Worm (Caenorhabditis elegans) whole organism, L4 larva: Measurements from ENCODE around the gene ubh-3.

Experiments
- F10B5.3 ChIP-seq: sonication (generic microtip); optimal IDR thresholded peaks from 2 replicates; lab custom pipeline; 2016; ENCODE audit warnings: mild to moderate bottlenecking, missing genetic modification characterization, missing compliant biosample characterization
- F26F4.8 ChIP-seq: fragments of 200-800 bp; sonication (Bioruptor generic); conservative IDR thresholded peaks from 2 replicates; pipeline ENCODE4 v1.3.6; 2022; ENCODE audit warnings: missing genetic modification characterization, missing compliant biosample characterization
- F44E2.7 ChIP-seq: fragments of 200-800 bp; sonication (Bioruptor generic); IDR thresholded peaks from 2 replicates; pipeline ENCODE4 v2.1.2; 2022; ENCODE audit warnings: missing genetic modification characterization, missing compliant biosample characterization
- R02D3.7 ChIP-seq: fragments of 150-350 bp; sonication (generic microtip); optimal IDR thresholded peaks from 3 replicates; lab custom pipeline; 2014; ENCODE audit warnings: missing biosample characterization, missing genetic modification characterization
- T26A8.4 ChIP-seq: fragments of 200-800 bp; sonication (Bioruptor generic); IDR thresholded peaks from 2 replicates; pipeline ENCODE4 v1.3.6; 2022; ENCODE audit warnings: missing genetic modification characterization, missing compliant biosample characterization
- Y5F2A.4 ChIP-seq: fragments of 200-800 bp; sonication (Bioruptor generic); optimal IDR thresholded peaks from 2 replicates; lab custom pipeline; 2018; ENCODE audit warnings: mild to moderate bottlenecking, missing genetic modification characterization, missing compliant biosample characterization
- Y75B8A.6 ChIP-seq: fragments of 200-800 bp; sonication (Bioruptor generic); IDR thresholded peaks from 2 replicates; pipeline ENCODE4 v1.3.6; 2022; ENCODE audit warnings: missing genetic modification reagents, missing genetic modification characterization, missing compliant biosample characterization
- ZK546.5 ChIP-seq, 2 experiments: sonication (generic microtip); optimal IDR thresholded peaks; 2 replicates each; lab custom pipeline; 2017; ENCODE audit warnings: missing biosample characterization in 2 of 2, missing genetic modification characterization in 2 of 2
- aha-1 ChIP-seq: fragments of 150-350 bp; peaks from one replicate; lab custom pipeline; 2014; ENCODE audit warnings: missing biosample characterization, missing genetic modification characterization
- ceh-28 ChIP-seq: fragments of 150-350 bp; optimal IDR thresholded peaks from 2 replicates; lab custom pipeline; 2014; ENCODE audit warnings: missing biosample characterization, missing genetic modification reagents, missing genetic modification characterization
- ces-1 ChIP-seq: fragments of 150-350 bp; sonication (generic microtip); optimal IDR thresholded peaks from 4 replicates; lab custom pipeline; 2014; ENCODE audit warnings: missing biosample characterization, missing genetic modification reagents, missing genetic modification characterization
- daf-16 ChIP-seq, 3 experiments: sonication (generic microtip); optimal IDR thresholded peaks; 2 replicates each; lab custom pipeline; 2016 to 2017; ENCODE audit warnings: missing genetic modification characterization in 3 of 3, missing genetic modification reagents in 3 of 3, mild to moderate bottlenecking in 2 of 3, missing compliant biosample characterization in 2 of 3, missing biosample characterization in 1 of 3, moderate library complexity in 1 of 3
- dmd-6 ChIP-seq: fragments of 200-800 bp; sonication (Bioruptor generic); IDR thresholded peaks from 2 replicates; pipeline ENCODE4 v1.3.6; 2022; ENCODE audit warnings: missing genetic modification reagents, missing genetic modification characterization, missing compliant biosample characterization
- dpl-1 ChIP-seq: fragments of 150-350 bp; optimal IDR thresholded peaks from 2 replicates; lab custom pipeline; 2014; ENCODE audit warnings: missing biosample characterization, missing genetic modification reagents, missing genetic modification characterization
- egl-43 ChIP-seq: fragments of 200-800 bp; sonication (Bioruptor generic); IDR thresholded peaks from 2 replicates; pipeline ENCODE4 v1.3.6; 2022; ENCODE audit warnings: missing genetic modification reagents, missing genetic modification characterization, missing compliant biosample characterization
- hlh-11 ChIP-seq: fragments of 200-800 bp; sonication (Bioruptor generic); optimal IDR thresholded peaks from 2 replicates; lab custom pipeline; 2018; ENCODE audit warnings: mild to moderate bottlenecking, missing genetic modification characterization, missing compliant biosample characterization
- hmg-1.1 ChIP-seq: fragments of 200-800 bp; sonication (Bioruptor generic); IDR thresholded peaks from 2 replicates; pipeline ENCODE4 v1.3.6; 2022; ENCODE audit warnings: missing genetic modification reagents, missing genetic modification characterization, missing compliant biosample characterization
- jun-1 ChIP-seq: fragments of 150-350 bp; optimal IDR thresholded peaks from 2 replicates; lab custom pipeline; 2014; ENCODE audit warnings: missing biosample characterization, missing genetic modification reagents, missing genetic modification characterization
- lim-7 ChIP-seq: fragments of 200-800 bp; sonication (Bioruptor generic); IDR thresholded peaks from 2 replicates; pipeline ENCODE4 v1.3.6; 2022; ENCODE audit warnings: missing genetic modification characterization, missing compliant biosample characterization
- lin-13 ChIP-seq: fragments of 150-350 bp; optimal IDR thresholded peaks from 2 replicates; lab custom pipeline; 2014; ENCODE audit warnings: missing biosample characterization, missing genetic modification reagents, missing genetic modification characterization
- lin-29 ChIP-seq: fragments of 200-800 bp; sonication (Bioruptor generic); IDR thresholded peaks from 2 replicates; pipeline ENCODE4 v1.3.6; 2022; ENCODE audit warnings: missing genetic modification reagents, missing genetic modification characterization, missing compliant biosample characterization
- lin-38 ChIP-seq: fragments of 200-800 bp; sonication (Bioruptor generic); IDR thresholded peaks from 2 replicates; pipeline ENCODE4 v1.3.6; 2022; ENCODE audit warnings: missing genetic modification reagents, missing genetic modification characterization, missing compliant biosample characterization
- lir-3 ChIP-seq: sonication (generic microtip); optimal IDR thresholded peaks from 2 replicates; lab custom pipeline; 2016; ENCODE audit warnings: mild to moderate bottlenecking, missing genetic modification characterization, missing compliant biosample characterization
- lsy-2 ChIP-seq, 2 experiments: fragments of 150-350 bp in 1 of 2; sonication (generic microtip) in 1 of 2; optimal IDR thresholded peaks; 2 replicates each; lab custom pipeline; 2014 to 2017; ENCODE audit warnings: missing biosample characterization in 2 of 2, missing genetic modification characterization in 2 of 2
- madf-9 ChIP-seq: fragments of 200-800 bp; sonication (Bioruptor generic); conservative IDR thresholded peaks from 2 replicates; pipeline ENCODE4 v1.3.6; 2022; ENCODE audit warnings: missing genetic modification reagents, missing genetic modification characterization, missing compliant biosample characterization
- mdl-1 ChIP-seq, 2 experiments: fragments of 150-350 bp in 1 of 2; sonication (generic microtip) in 1 of 2; optimal IDR thresholded peaks; 2 replicates each; lab custom pipeline; 2014 to 2017; ENCODE audit warnings: missing biosample characterization in 2 of 2, missing genetic modification characterization in 2 of 2
- mdt-29 ChIP-seq: fragments of 200-800 bp; sonication (Bioruptor generic); IDR thresholded peaks from 2 replicates; pipeline ENCODE4 v1.3.6; 2022; ENCODE audit warnings: missing genetic modification reagents, missing genetic modification characterization, missing compliant biosample characterization
- mep-1 ChIP-seq: fragments of 150-350 bp; sonication (generic microtip); optimal IDR thresholded peaks from 3 replicates; lab custom pipeline; 2014; ENCODE audit warnings: missing biosample characterization, missing genetic modification characterization
- mes-2 ChIP-seq: sonication (generic microtip); optimal IDR thresholded peaks from 2 replicates; lab custom pipeline; 2016; ENCODE audit warnings: missing genotype, mild to moderate bottlenecking, missing genetic modification characterization, missing compliant biosample characterization; ENCODE audit not compliant: poor library complexity, severe bottlenecking
- mxl-3 ChIP-seq: fragments of 200-800 bp; sonication (Bioruptor generic); optimal IDR thresholded peaks from 2 replicates; lab custom pipeline; 2018; ENCODE audit warnings: mild to moderate bottlenecking, missing genetic modification characterization, missing compliant biosample characterization
- nhr-10 ChIP-seq: fragments of 150-350 bp; optimal IDR thresholded peaks from 2 replicates; lab custom pipeline; 2014; ENCODE audit warnings: missing biosample characterization, missing genetic modification characterization
- nhr-28 ChIP-seq: fragments of 150-350 bp; optimal IDR thresholded peaks from 2 replicates; lab custom pipeline; 2014; ENCODE audit warnings: missing biosample characterization, missing genetic modification characterization
- nhr-42 ChIP-seq: fragments of 200-800 bp; sonication (Bioruptor generic); IDR thresholded peaks from 2 replicates; pipeline ENCODE4 v1.3.6; 2022; ENCODE audit warnings: missing genetic modification characterization, missing compliant biosample characterization
- pqm-1 ChIP-seq: sonication (generic microtip); optimal IDR thresholded peaks from 2 replicates; lab custom pipeline; 2017; ENCODE audit warnings: missing biosample characterization, missing genetic modification characterization
- spr-1 ChIP-seq: sonication (generic microtip); optimal IDR thresholded peaks from 2 replicates; lab custom pipeline; 2016; ENCODE audit warnings: mild to moderate bottlenecking, missing genetic modification characterization, missing compliant biosample characterization
- unc-130 ChIP-seq: sonication (generic microtip); optimal IDR thresholded peaks from 2 replicates; lab custom pipeline; 2016; ENCODE audit warnings: missing genetic modification reagents, missing genetic modification characterization, missing compliant biosample characterization
- unc-62 ChIP-seq, 3 experiments: fragments of 150-350 bp in 1 of 3; sonication (generic microtip); optimal IDR thresholded peaks in 2 of 3; peaks in 1 of 3; 1 replicate in 1 of 3; 2 replicates in 2 of 3; lab custom pipeline; 2014 to 2017; ENCODE audit warnings: missing biosample characterization in 3 of 3, missing genetic modification characterization in 3 of 3, missing genetic modification reagents in 3 of 3, missing genotype in 1 of 3
- vab-7 ChIP-seq: fragments of 200-800 bp; sonication (Bioruptor generic); IDR thresholded peaks from 2 replicates; pipeline ENCODE4 v1.3.6; 2022; ENCODE audit warnings: missing genetic modification reagents, missing genetic modification characterization, missing compliant biosample characterization
- zfp-2 ChIP-seq: sonication (generic microtip); optimal IDR thresholded peaks from 2 replicates; lab custom pipeline; 2016; ENCODE audit warnings: mild to moderate bottlenecking, missing genetic modification characterization, missing compliant biosample characterization
- zfp-3 ChIP-seq: fragments of 200-800 bp; sonication (Bioruptor generic); conservative IDR thresholded peaks from 2 replicates; pipeline ENCODE4 v1.3.6; 2022; ENCODE audit warnings: missing genetic modification reagents, missing genetic modification characterization, missing compliant biosample characterization

Gene ubh-3

ce11 chrV:6516491-6517304 lies 8.1 kb upstream of the ubh-3 start, which contains the start of gene mdh-1:
Gene mdh-1 (minus strand): TSS chrV:6516526.
- TF ChIP-seq Y75B8A.6 (GFP tag; lab: Robert Waterston, UW) (no peak), mdt-29 (GFP tag; lab: Robert Waterston, UW) (no peak), T26A8.4 (GFP tag; lab: Robert Waterston, UW) (no peak), ces-1 (no peak), madf-9 (GFP tag; lab: Robert Waterston, UW) (0 out of 2 replicates have a peak, but pooled peaks have one; percentile 5), lim-7 (0 out of 2 replicates have a peak, but pooled peaks have one; percentile 25), dpl-1 (GFP tag; lab: Kevin White, UChicago) (peak; percentile 39), pqm-1 (peak; percentile 10), ZK546.5 (tag; optimal IDR thresholded peaks at IDR 0.05; lab: Kevin White, UChicago) (no peak), daf-16 (GFP tag; optimal IDR thresholded peaks at IDR 0.05; lab: Kevin White, UChicago) (no peak), daf-16 (tag; optimal IDR thresholded peaks at IDR 0.05; lab: Kevin White, UChicago) (peak; percentile 46), F44E2.7 (no peak), hmg-1.1 (GFP tag; lab: Robert Waterston, UW) (no peak; the same call in 1 of the 2 replicates), jun-1 (tag; lab: Kevin White, UChicago) (no peak), unc-62 (GFP tag; optimal IDR thresholded peaks at IDR 0.05 in 1 of 2; lab: Kevin White, UChicago) (peak in 1 of 2 experiments; percentile 97), unc-62 (tag; optimal IDR thresholded peaks at IDR 0.05; lab: Kevin White, UChicago) (no peak), nhr-10 (no peak), spr-1 (tag; lab: Kevin White, UChicago) (no peak), lir-3 (tag; lab: Kevin White, UChicago) (no peak), aha-1 (peak; percentile 92), mes-2 (tag; lab: Kevin White, UChicago) (peak; percentile 9), Y5F2A.4 (GFP tag; lab: Kevin White, UChicago) (no peak), lsy-2 (tag; optimal IDR thresholded peaks at IDR 0.05; lab: Kevin White, UChicago) (no peak), mep-1 (peak; percentile 12), dmd-6 (GFP tag; lab: Robert Waterston, UW) (no peak), egl-43 (GFP tag; lab: Robert Waterston, UW) (no peak), mxl-3 (GFP tag; lab: Kevin White, UChicago) (no peak), zfp-2 (tag; lab: Kevin White, UChicago) (no peak), hlh-11 (tag; lab: Kevin White, UChicago) (no peak), vab-7 (GFP tag; lab: Robert Waterston, UW) (no peak), ceh-28 (tag; lab: Kevin White, UChicago) (peak; percentile 14), unc-130 (GFP tag; lab: Kevin White, UChicago) (no peak), R02D3.7 (tag; lab: Kevin White, UChicago) (no peak), nhr-42 (GFP tag; lab: Robert Waterston, UW) (no peak), lin-29 (no peak), mdl-1 (tag; optimal IDR thresholded peaks at IDR 0.05; lab: Kevin White, UChicago) (no peak), zfp-3 (GFP tag; lab: Robert Waterston, UW) (peak; percentile 13; the same call in 1 of the 2 replicates), nhr-28 (tag; lab: Kevin White, UChicago) (peak; percentile 33), F26F4.8 (GFP tag; lab: Robert Waterston, UW) (no peak), F10B5.3 (tag; lab: Kevin White, UChicago) (no peak)

DNA sequence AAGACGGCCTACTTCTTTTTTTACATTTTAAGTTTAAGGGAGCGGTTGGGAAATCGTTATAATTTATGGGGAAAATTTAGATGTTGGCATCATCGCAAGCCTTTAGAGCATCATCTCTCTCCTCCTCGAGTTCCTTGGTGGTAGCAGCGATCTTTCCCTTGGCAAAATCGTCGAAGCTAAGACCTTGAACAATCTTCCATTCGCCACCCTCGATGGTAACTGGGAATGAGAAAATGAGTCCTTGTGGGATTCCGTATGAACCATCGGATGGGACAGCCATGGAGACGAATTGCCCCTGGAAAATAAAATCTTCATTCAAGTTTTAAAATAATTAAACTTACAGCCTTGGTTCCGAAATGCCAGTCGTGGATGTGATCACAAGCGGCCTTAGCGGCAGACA lies 6.7 kb upstream of the ubh-3 start:
- TF ChIP-seq lin-38 (GFP tag; lab: Robert Waterston, UW) (no peak), madf-9 (GFP tag; lab: Robert Waterston, UW) (0 out of 2 replicates have a peak, but pooled peaks have one; percentile 2), lin-13 (GFP tag; lab: Kevin White, UChicago) (no peak), dmd-6 (GFP tag; lab: Robert Waterston, UW) (peak; percentile 12; the same call in 1 of the 2 replicates)
